Worm (Caenorhabditis elegans) whole organism, L2 larva: Measurements from ENCODE around the gene str-96.
A peak's percentile ranks its signal among the peaks of the same experiment; 100 is the strongest.

Experiments used
- F13H6.1 ChIP-seq: sonication (generic microtip); optimal IDR thresholded peaks from 2 replicates; lab custom pipeline; 2016; ENCODE audit warnings: missing genetic modification characterization, missing compliant biosample characterization
- R02D3.7 ChIP-seq: fragments of 150-350 bp; optimal IDR thresholded peaks from 2 replicates; lab custom pipeline; 2014; ENCODE audit warnings: missing biosample characterization, missing genetic modification characterization
- ZK546.5 ChIP-seq: sonication (generic microtip); optimal IDR thresholded peaks from 2 replicates; lab custom pipeline; 2017; ENCODE audit warnings: missing biosample characterization, missing genetic modification characterization
- alr-1 ChIP-seq: fragments of 150-350 bp; optimal IDR thresholded peaks from 2 replicates; lab custom pipeline; 2014; ENCODE audit warnings: missing biosample characterization, missing genetic modification characterization
- aly-2 ChIP-seq: fragments of 150-350 bp; optimal IDR thresholded peaks from 2 replicates; lab custom pipeline; 2014; ENCODE audit warnings: missing biosample characterization, missing genetic modification characterization
- ama-1 ChIP-seq: fragments of 150-350 bp; optimal IDR thresholded peaks from 2 replicates; lab custom pipeline; 2018; ENCODE audit warnings: inconsistent platforms
- blmp-1 ChIP-seq: sonication (generic microtip); optimal IDR thresholded peaks from 2 replicates; lab custom pipeline; 2017; ENCODE audit warnings: missing genetic modification characterization, mild to moderate bottlenecking, missing compliant biosample characterization, antibody characterized with exemption, moderate library complexity; ENCODE audit not compliant: insufficient read depth
- ceh-16 ChIP-seq: fragments of 150-350 bp; optimal IDR thresholded peaks from 2 replicates; lab custom pipeline; 2014; ENCODE audit warnings: missing biosample characterization, missing genetic modification characterization
- ceh-82 ChIP-seq: fragments of 150-350 bp; optimal IDR thresholded peaks from 2 replicates; lab custom pipeline; 2014; ENCODE audit warnings: missing biosample characterization, missing genetic modification characterization
- crh-2 ChIP-seq: sonication (generic microtip); optimal IDR thresholded peaks from 2 replicates; lab custom pipeline; 2017; ENCODE audit warnings: missing biosample characterization, missing genetic modification characterization
- dmd-4 ChIP-seq: sonication (generic microtip); optimal IDR thresholded peaks from 2 replicates; lab custom pipeline; 2017; ENCODE audit warnings: missing biosample characterization, missing genetic modification characterization
- egl-27 ChIP-seq: sonication (generic microtip); optimal IDR thresholded peaks from 3 replicates; lab custom pipeline; 2017; ENCODE audit warnings: missing biosample characterization, missing genetic modification reagents, missing genetic modification characterization
- elt-1 ChIP-seq: fragments of 150-350 bp; optimal IDR thresholded peaks from 2 replicates; lab custom pipeline; 2014; ENCODE audit warnings: missing biosample characterization, missing genetic modification characterization
- elt-3 ChIP-seq: sonication (generic microtip); optimal IDR thresholded peaks from 2 replicates; lab custom pipeline; 2017; ENCODE audit warnings: missing biosample characterization, missing genetic modification characterization
- fos-1 ChIP-seq: fragments of 150-350 bp; optimal IDR thresholded peaks from 2 replicates; lab custom pipeline; 2014; ENCODE audit warnings: missing biosample characterization, missing genetic modification characterization
- lin-11 ChIP-seq: fragments of 150-350 bp; sonication (generic microtip); optimal IDR thresholded peaks from 2 replicates; lab custom pipeline; 2014; ENCODE audit warnings: missing biosample characterization, missing genetic modification characterization, inconsistent platforms, mixed read lengths
- lin-39 ChIP-seq: fragments of 150-350 bp; optimal IDR thresholded peaks from 2 replicates; lab custom pipeline; 2014; ENCODE audit warnings: missing biosample characterization, missing genetic modification reagents, missing genetic modification characterization
- lsy-2 ChIP-seq, 2 experiments: fragments of 150-350 bp in 1 of 2; sonication (generic microtip) in 1 of 2; optimal IDR thresholded peaks; 2 replicates each; lab custom pipeline; 2014 to 2017; ENCODE audit warnings: missing biosample characterization in 2 of 2, missing genetic modification characterization in 2 of 2
- mab-5 ChIP-seq: fragments of 150-350 bp; optimal IDR thresholded peaks from 2 replicates; lab custom pipeline; 2014; ENCODE audit warnings: missing biosample characterization, missing genetic modification characterization
- mbf-1 ChIP-seq: sonication (generic microtip); optimal IDR thresholded peaks from 2 replicates; lab custom pipeline; 2017; ENCODE audit warnings: missing biosample characterization, missing genetic modification characterization
- mdl-1 ChIP-seq, 2 experiments: fragments of 150-350 bp in 1 of 2; sonication (generic microtip) in 1 of 2; optimal IDR thresholded peaks; 2 replicates each; lab custom pipeline; 2017; ENCODE audit warnings: missing biosample characterization in 2 of 2, missing genetic modification characterization in 2 of 2
- nhr-12 ChIP-seq: fragments of 150-350 bp; optimal IDR thresholded peaks from 2 replicates; lab custom pipeline; 2014; ENCODE audit warnings: missing biosample characterization, missing genetic modification characterization
- nhr-129 ChIP-seq: fragments of 150-350 bp; optimal IDR thresholded peaks from 2 replicates; lab custom pipeline; 2014; ENCODE audit warnings: missing biosample characterization, missing genetic modification characterization
- nhr-23 ChIP-seq: fragments of 150-350 bp; optimal IDR thresholded peaks from 2 replicates; lab custom pipeline; 2014; ENCODE audit warnings: missing biosample characterization, missing genetic modification reagents, missing genetic modification characterization
- nhr-237 ChIP-seq: fragments of 150-350 bp; optimal IDR thresholded peaks from 2 replicates; lab custom pipeline; 2014; ENCODE audit warnings: missing biosample characterization, missing genetic modification characterization
- nhr-25 ChIP-seq: fragments of 150-350 bp; sonication (generic microtip); optimal IDR thresholded peaks from 3 replicates; lab custom pipeline; 2014; ENCODE audit warnings: missing biosample characterization, missing genetic modification characterization
- nhr-6 ChIP-seq: fragments of 150-350 bp; optimal IDR thresholded peaks from 2 replicates; lab custom pipeline; 2014; ENCODE audit warnings: missing biosample characterization, missing genetic modification characterization
- nhr-77 ChIP-seq: fragments of 150-350 bp; optimal IDR thresholded peaks from 2 replicates; lab custom pipeline; 2014; ENCODE audit warnings: missing biosample characterization, missing genetic modification characterization
- peb-1 ChIP-seq: fragments of 150-350 bp; optimal IDR thresholded peaks from 2 replicates; lab custom pipeline; 2014; ENCODE audit warnings: missing biosample characterization, missing genetic modification characterization
- sem-4 ChIP-seq: fragments of 150-350 bp; optimal IDR thresholded peaks from 2 replicates; lab custom pipeline; 2014; ENCODE audit warnings: missing biosample characterization, missing genetic modification reagents, missing genetic modification characterization
- skn-1 ChIP-seq: sonication (generic microtip); optimal IDR thresholded peaks from 2 replicates; lab custom pipeline; 2017; ENCODE audit warnings: missing biosample characterization, missing genetic modification characterization
- sma-3 ChIP-seq: sonication (generic microtip); optimal IDR thresholded peaks from 2 replicates; lab custom pipeline; 2016; ENCODE audit warnings: missing genetic modification reagents, missing genetic modification characterization, missing compliant biosample characterization
- sma-9 ChIP-seq, 2 experiments: fragments of 150-350 bp in 1 of 2; sonication (generic microtip) in 1 of 2; optimal IDR thresholded peaks; 2 replicates each; lab custom pipeline; 2014 to 2016; ENCODE audit warnings: missing genetic modification characterization in 2 of 2, mild to moderate bottlenecking in 1 of 2, missing biosample characterization in 1 of 2, missing compliant biosample characterization in 1 of 2, missing genetic modification reagents in 1 of 2, moderate library complexity in 1 of 2
- snpc-4 ChIP-seq: fragments of 150-350 bp; optimal IDR thresholded peaks from 2 replicates; lab custom pipeline; 2014; ENCODE audit warnings: missing biosample characterization, missing genetic modification characterization
- unc-39 ChIP-seq: fragments of 150-350 bp; optimal IDR thresholded peaks from 2 replicates; lab custom pipeline; 2014; ENCODE audit warnings: missing biosample characterization, missing genetic modification characterization
- unc-55 ChIP-seq: fragments of 150-350 bp; sonication (generic microtip); optimal IDR thresholded peaks from 3 replicates; lab custom pipeline; 2014; ENCODE audit warnings: missing biosample characterization, missing genetic modification reagents, missing genetic modification characterization
- zag-1 ChIP-seq: fragments of 150-350 bp; optimal IDR thresholded peaks from 2 replicates; lab custom pipeline; 2014; ENCODE audit warnings: missing biosample characterization, missing genetic modification characterization
- ztf-1 ChIP-seq: fragments of 200-800 bp; sonication (Bioruptor generic); conservative IDR thresholded peaks from 2 replicates; pipeline ENCODE4 v1.3.6; 2022; ENCODE audit warnings: missing genetic modification characterization, missing compliant biosample characterization
- ztf-4 ChIP-seq: fragments of 150-350 bp; optimal IDR thresholded peaks from 2 replicates; lab custom pipeline; 2014; ENCODE audit warnings: missing biosample characterization, missing genetic modification characterization

The str-96 gene

DNA sequence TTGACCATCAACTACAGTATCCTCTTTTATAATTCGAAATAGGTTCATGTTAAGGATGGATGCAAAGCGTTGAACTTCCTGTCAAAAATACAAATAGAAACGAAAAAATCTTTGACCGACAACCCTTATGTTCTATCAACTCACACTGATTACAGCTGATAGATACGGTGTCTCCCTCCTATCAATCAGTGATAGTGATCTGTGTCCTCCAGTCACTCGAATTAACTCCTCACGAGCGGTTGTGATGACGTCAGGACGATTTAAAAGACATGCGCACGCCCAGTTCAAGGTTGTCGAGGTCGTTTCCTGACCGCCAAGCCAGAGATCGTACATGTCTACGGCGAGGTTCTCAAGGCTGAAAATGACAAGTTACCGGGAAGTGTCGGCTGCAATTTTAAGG, 7.8 kb downstream of the str-96 start:
- TF ChIP-seq sma-9 (GFP tag; optimal IDR thresholded peaks at IDR 0.05; lab: Kevin White, UChicago) (peak; percentile 51), sma-9 (tag; optimal IDR thresholded peaks at IDR 0.05; lab: Kevin White, UChicago) (no peak), alr-1 (no peak)

- TF ChIP-seq blmp-1 (tag; lab: Kevin White, UChicago) = no peak
- no peak for TF ChIP-seq F13H6.1 (tag; lab: Kevin White, UChicago)
- no peak for TF ChIP-seq zag-1 (tag; lab: Kevin White, UChicago)
- no peak for TF ChIP-seq unc-55 (GFP tag; lab: Kevin White, UChicago)
- no peak for TF ChIP-seq dmd-4
- no peak for TF ChIP-seq skn-1 (tag; lab: Kevin White, UChicago)
- no peak for TF ChIP-seq elt-3 (tag; lab: Kevin White, UChicago)
- TF ChIP-seq crh-2 = no peak
- no peak for TF ChIP-seq elt-1 (tag; lab: Kevin White, UChicago)
- no peak for TF ChIP-seq nhr-77 (tag; lab: Kevin White, UChicago)
- no peak for TF ChIP-seq ceh-82
- TF ChIP-seq peb-1 (tag; lab: Kevin White, UChicago) = no peak
- TF ChIP-seq ztf-4 = no peak
- no peak for TF ChIP-seq R02D3.7 (tag; lab: Kevin White, UChicago)
- TF ChIP-seq nhr-25 = no peak
- TF ChIP-seq aly-2 (tag; lab: Kevin White, UChicago) = no peak
- no peak for TF ChIP-seq mbf-1 (tag; lab: Kevin White, UChicago)
- TF ChIP-seq unc-39 (tag; lab: Kevin White, UChicago) = no peak
- TF ChIP-seq nhr-23 (tag; lab: Kevin White, UChicago) = no peak
- no peak for TF ChIP-seq sma-3
These were observed 12.4 kb downstream of the str-96 start, which contains the start of the genes srw-19 and srx-51 for ce11 chrV:15281279-15281949. Gene srw-19 (minus strand): TSS chrV:15281379. Gene srx-51 (plus strand): TSS chrV:15281899.

DNA sequence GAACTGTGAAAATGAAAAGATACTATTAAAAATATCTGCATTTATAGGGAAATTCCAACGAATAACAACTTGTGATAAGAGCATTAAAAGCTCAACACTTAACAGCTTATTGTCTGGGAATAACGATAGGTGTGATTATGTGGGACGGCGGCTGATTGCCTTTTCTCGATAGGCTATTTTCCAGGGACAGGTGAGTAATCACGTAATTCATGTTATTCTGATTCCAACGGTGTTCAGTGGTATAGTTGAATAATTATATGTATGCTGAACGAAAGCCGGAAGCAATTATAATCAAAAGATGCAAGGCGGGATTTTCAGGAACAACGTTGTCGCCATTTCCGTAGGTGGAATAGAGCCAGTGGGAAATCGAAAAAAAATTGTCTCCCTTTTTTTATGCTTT, 16.9 kb downstream of the str-96 start, which contains the start of gene srw-17:
Gene srw-17 (minus strand): TSS at position 101 of the 400 bp plus-strand sequence.
- TF ChIP-seq mbf-1 (tag; lab: Kevin White, UChicago) (no peak), nhr-77 (tag; lab: Kevin White, UChicago) (no peak), egl-27 (tag; lab: Kevin White, UChicago) (no peak), elt-1 (tag; lab: Kevin White, UChicago) (no peak), fos-1 (no peak), nhr-6 (no peak), lsy-2 (tag; optimal IDR thresholded peaks at IDR 0.05; lab: Kevin White, UChicago) (no peak), ZK546.5 (tag; lab: Kevin White, UChicago) (no peak), ztf-4 (no peak), nhr-237 (tag; lab: Kevin White, UChicago) (no peak), mdl-1 (tag; optimal IDR thresholded peaks at IDR 0.05; lab: Kevin White, UChicago) (no peak), blmp-1 (tag; lab: Kevin White, UChicago) (no peak), unc-39 (tag; lab: Kevin White, UChicago) (no peak), zag-1 (tag; lab: Kevin White, UChicago) (no peak), nhr-23 (tag; lab: Kevin White, UChicago) (no peak), ztf-1 (GFP tag; lab: Robert Waterston, UW) (no peak), alr-1 (no peak), ceh-82 (no peak)

DNA sequence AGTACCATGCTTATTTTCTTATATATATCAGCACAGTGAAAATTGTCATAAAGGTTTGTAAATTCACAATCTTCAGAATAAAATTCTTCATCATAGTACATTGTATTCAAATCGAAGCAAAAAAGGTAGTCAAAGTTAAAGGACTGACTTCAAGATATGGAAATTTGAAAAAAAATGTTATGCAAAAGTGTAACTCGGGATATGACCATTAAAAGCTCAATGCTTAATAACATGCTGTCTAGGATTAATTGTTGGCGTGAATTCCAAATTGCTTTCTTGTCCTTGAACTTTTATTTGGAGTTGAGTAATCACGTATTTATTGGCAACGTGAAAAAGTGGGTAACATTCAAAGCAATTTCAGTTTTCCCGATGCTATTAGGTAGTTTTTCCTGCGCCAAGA, 19.0 kb downstream of the str-96 start, which contains the start of gene srw-16:
Gene srw-16 (minus strand): TSS at position 101 of the 400 bp plus-strand sequence.
- TF ChIP-seq ama-1 (lab: Kevin White, UChicago) = no peak
- TF ChIP-seq lsy-2 (tag; optimal IDR thresholded peaks at IDR 0.05; lab: Kevin White, UChicago) = no peak
- no peak for TF ChIP-seq dmd-4
- TF ChIP-seq, all 48 proteins: peak for 0

DNA sequence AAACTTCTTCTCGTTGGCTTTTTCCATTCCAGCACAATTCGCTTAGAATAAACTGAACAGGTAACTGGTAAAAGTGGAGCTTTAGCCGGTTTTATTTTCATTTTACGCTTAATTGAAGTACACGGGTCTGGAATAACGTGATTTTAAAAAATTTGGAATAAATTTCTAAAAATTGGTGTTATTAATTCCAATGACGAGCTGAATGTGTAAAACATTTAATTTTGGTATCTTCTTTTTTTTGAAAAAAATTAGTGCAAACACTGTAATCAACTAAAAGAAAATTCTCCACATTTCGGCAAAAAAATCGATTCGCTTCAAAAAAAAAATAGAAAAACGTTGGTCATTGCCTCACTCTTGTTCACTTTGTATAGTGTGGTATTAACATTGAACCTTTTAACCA, 21.5 kb downstream of the str-96 start, which contains the start of gene T10H4.4:
Gene T10H4.4 (minus strand): TSS at position 101 of the 400 bp plus-strand sequence.
- no peak for TF ChIP-seq sem-4 (tag; lab: Kevin White, UChicago)
- TF ChIP-seq egl-27 (tag; lab: Kevin White, UChicago) = no peak
- TF ChIP-seq snpc-4 (tag; lab: Kevin White, UChicago) = no peak
- no peak for TF ChIP-seq fos-1
- no peak for TF ChIP-seq unc-55 (GFP tag; lab: Kevin White, UChicago)
- no peak for TF ChIP-seq sma-3
- TF ChIP-seq lin-39 (tag; lab: Kevin White, UChicago) = no peak
- TF ChIP-seq nhr-129 (tag; lab: Kevin White, UChicago) = no peak
- TF ChIP-seq ceh-16 (tag; lab: Kevin White, UChicago) = no peak
- no peak for TF ChIP-seq mbf-1 (tag; lab: Kevin White, UChicago)
- TF ChIP-seq lin-11 = no peak
- TF ChIP-seq zag-1 (tag; lab: Kevin White, UChicago) = no peak
- no peak for TF ChIP-seq ztf-4
- no peak for TF ChIP-seq ZK546.5 (tag; lab: Kevin White, UChicago)
- no peak for TF ChIP-seq aly-2 (tag; lab: Kevin White, UChicago)
- TF ChIP-seq mab-5 (tag; lab: Kevin White, UChicago) = no peak
- TF ChIP-seq nhr-12 (tag; lab: Kevin White, UChicago) = no peak
- no peak for TF ChIP-seq nhr-25
- no peak for TF ChIP-seq nhr-237 (tag; lab: Kevin White, UChicago)
- no peak for TF ChIP-seq sma-9 (GFP tag; optimal IDR thresholded peaks at IDR 0.05; lab: Kevin White, UChicago)
- TF ChIP-seq sma-9 (tag; optimal IDR thresholded peaks at IDR 0.05; lab: Kevin White, UChicago) = no peak
- TF ChIP-seq, all 48 proteins: peak for 0
